Fruit fly (Drosophila melanogaster) whole organism, embryonic: ENCODE results near the gene numb.
A peak's percentile ranks its signal among the peaks of the same experiment; 100 is the strongest.

Experiments used
- BtbVII ChIP-seq: fragments of 200-800 bp; sonication (Bioruptor generic); optimal IDR thresholded peaks from 3 replicates; lab custom pipeline; 2017; ENCODE audit warnings: missing biosample characterization, mild to moderate bottlenecking, missing genetic modification characterization
- CG10431 ChIP-seq: fragments of 200-800 bp; sonication (Bioruptor generic); optimal IDR thresholded peaks from 3 replicates; lab custom pipeline; 2018; ENCODE audit warnings: missing biosample characterization, mild to moderate bottlenecking, missing genetic modification characterization
- CG12659 ChIP-seq: fragments of 200-800 bp; sonication (Bioruptor generic); optimal IDR thresholded peaks from 3 replicates; lab custom pipeline; 2017; ENCODE audit warnings: mild to moderate bottlenecking, missing biosample characterization, missing genetic modification reagents, missing genetic modification characterization
- CG12769 ChIP-seq: fragments of 200-800 bp; sonication (Bioruptor generic); optimal IDR thresholded peaks from 2 replicates; lab custom pipeline; 2019; ENCODE audit warnings: missing biosample characterization, mild to moderate bottlenecking, missing genetic modification characterization, moderate library complexity
- CG12942 ChIP-seq: fragments of 200-800 bp; sonication (Bioruptor generic); optimal IDR thresholded peaks from 3 replicates; lab custom pipeline; 2016; ENCODE audit warnings: missing biosample characterization, missing genetic modification characterization
- CG14965 ChIP-seq: fragments of 200-800 bp; sonication (Bioruptor generic); optimal IDR thresholded peaks from 2 replicates; lab custom pipeline; 2016; ENCODE audit warnings: missing biosample characterization, missing genetic modification characterization, borderline replicate concordance
- CG17912 ChIP-seq: fragments of 200-800 bp; sonication (Bioruptor generic); optimal IDR thresholded peaks from 2 replicates; lab custom pipeline; 2018; ENCODE audit warnings: missing biosample characterization, mild to moderate bottlenecking, missing genetic modification characterization
- CG18476 ChIP-seq: fragments of 200-800 bp; sonication (Bioruptor generic); optimal IDR thresholded peaks from 2 replicates; lab custom pipeline; 2016; ENCODE audit warnings: missing biosample characterization, mild to moderate bottlenecking, missing genetic modification characterization
- CG2120 ChIP-seq: fragments of 200-800 bp; sonication (Bioruptor generic); optimal IDR thresholded peaks from 3 replicates; lab custom pipeline; 2016; ENCODE audit warnings: missing biosample characterization, missing genetic modification characterization
- CG2202 ChIP-seq: fragments of 200-800 bp; sonication (Bioruptor generic); optimal IDR thresholded peaks from 2 replicates; lab custom pipeline; 2018; ENCODE audit warnings: missing biosample characterization, mild to moderate bottlenecking, missing genetic modification characterization
- CG30431 ChIP-seq: fragments of 200-800 bp; sonication (Bioruptor generic); optimal IDR thresholded peaks from 2 replicates; lab custom pipeline; 2017; ENCODE audit warnings: missing biosample characterization, missing genetic modification characterization
- CG5245 ChIP-seq: fragments of 200-800 bp; sonication (Bioruptor generic); optimal IDR thresholded peaks from 3 replicates; lab custom pipeline; 2016; ENCODE audit warnings: missing biosample characterization, missing genetic modification characterization
- CG7786 ChIP-seq: fragments of 200-800 bp; sonication (Bioruptor generic); optimal IDR thresholded peaks from 2 replicates; lab custom pipeline; 2016; ENCODE audit warnings: missing biosample characterization, missing genetic modification characterization
- CG8924 ChIP-seq: fragments of 200-800 bp; optimal IDR thresholded peaks from 3 replicates; lab custom pipeline; 2019; ENCODE audit warnings: missing biosample characterization, mild to moderate bottlenecking, missing genetic modification characterization, moderate library complexity
- CG9609 ChIP-seq: fragments of 200-800 bp; sonication (Bioruptor generic); optimal IDR thresholded peaks from 3 replicates; lab custom pipeline; 2016; ENCODE audit warnings: missing biosample characterization, missing genetic modification characterization
- Dad ChIP-seq: fragments of 200-800 bp; sonication (Bioruptor generic); optimal IDR thresholded peaks from 3 replicates; lab custom pipeline; 2016; ENCODE audit warnings: missing biosample characterization, missing genetic modification characterization
- Doc2 ChIP-seq: fragments of 200-800 bp; sonication (Bioruptor generic); IDR thresholded peaks from 2 replicates; pipeline ENCODE4 v1.3.6; 2022; ENCODE audit warnings: missing biosample characterization, missing genetic modification characterization
- Doc3 ChIP-seq: fragments of 200-800 bp; sonication (Bioruptor generic); IDR thresholded peaks from 3 replicates; pipeline ENCODE4 v1.3.6; 2022; ENCODE audit warnings: missing biosample characterization, missing genetic modification characterization; ENCODE audit not compliant: partially characterized antibody
- ERR ChIP-seq: fragments of 200-800 bp; sonication (Bioruptor generic); optimal IDR thresholded peaks from 2 replicates; lab custom pipeline; 2016; ENCODE audit warnings: missing biosample characterization, missing genetic modification characterization
- Ets97D ChIP-seq: fragments of 200-800 bp; sonication (Bioruptor generic); optimal IDR thresholded peaks from 3 replicates; lab custom pipeline; 2016; ENCODE audit warnings: missing biosample characterization, missing genetic modification characterization
- Fer1 ChIP-seq: fragments of 200-800 bp; sonication (Bioruptor generic); optimal IDR thresholded peaks from 2 replicates; lab custom pipeline; 2017; ENCODE audit warnings: missing biosample characterization, mild to moderate bottlenecking, missing genetic modification characterization
- Gug ChIP-seq: fragments of 200-800 bp; sonication (Bioruptor generic); IDR thresholded peaks from 4 replicates; pipeline ENCODE4 v1.3.6; 2022; ENCODE audit warnings: missing biosample characterization, missing genetic modification characterization
- Hand ChIP-seq: fragments of 200-800 bp; sonication (Bioruptor generic); optimal IDR thresholded peaks from 2 replicates; lab custom pipeline; 2017; ENCODE audit warnings: mild to moderate bottlenecking, missing biosample characterization, missing genetic modification reagents, missing genetic modification characterization
- HmgD ChIP-seq: fragments of 200-800 bp; sonication (Bioruptor generic); optimal IDR thresholded peaks from 3 replicates; lab custom pipeline; 2016; ENCODE audit warnings: missing biosample characterization, missing genetic modification characterization
- Hr3 ChIP-seq: fragments of 200-800 bp; sonication (Bioruptor generic); optimal IDR thresholded peaks from 3 replicates; lab custom pipeline; 2016; ENCODE audit warnings: missing biosample characterization, missing genetic modification characterization
- NK7.1 ChIP-seq: fragments of 200-800 bp; sonication (Bioruptor generic); optimal IDR thresholded peaks from 3 replicates; lab custom pipeline; 2016; ENCODE audit warnings: missing biosample characterization, missing genetic modification characterization
- Optix ChIP-seq: fragments of 200-800 bp; sonication (Bioruptor generic); IDR thresholded peaks from 3 replicates; pipeline ENCODE4 v1.3.6; 2022; ENCODE audit warnings: missing biosample characterization, missing genetic modification characterization
- Poxn ChIP-seq: fragments of 200-800 bp; sonication (Bioruptor generic); IDR thresholded peaks from 2 replicates; pipeline ENCODE4 v1.3.6; 2022; ENCODE audit warnings: missing biosample characterization, missing genetic modification characterization
- Sry-β ChIP-seq: fragments of 200-800 bp; sonication (Bioruptor generic); optimal IDR thresholded peaks from 2 replicates; lab custom pipeline; 2018; ENCODE audit warnings: missing biosample characterization, mild to moderate bottlenecking, missing genetic modification characterization, moderate library complexity
- Xbp1 ChIP-seq: fragments of 200-800 bp; sonication (Bioruptor generic); optimal IDR thresholded peaks from 3 replicates; lab custom pipeline; 2016; ENCODE audit warnings: missing biosample characterization, mild to moderate bottlenecking, missing genetic modification characterization
- abd-A ChIP-seq: fragments of 200-800 bp; sonication (Bioruptor generic); optimal IDR thresholded peaks from 3 replicates; lab custom pipeline; 2019; ENCODE audit warnings: missing biosample characterization, mild to moderate bottlenecking, missing genetic modification characterization, moderate library complexity
- caup ChIP-seq: fragments of 200-800 bp; sonication (Bioruptor generic); optimal IDR thresholded peaks from 3 replicates; lab custom pipeline; 2017; ENCODE audit warnings: missing biosample characterization, mild to moderate bottlenecking, missing genetic modification characterization, moderate library complexity; ENCODE audit not compliant: severe bottlenecking
- dpn ChIP-seq, 2 experiments: fragments of 200-800 bp; sonication (Bioruptor generic); optimal IDR thresholded peaks; 3 replicates each; lab custom pipeline; 2016; ENCODE audit warnings: missing biosample characterization in 2 of 2, missing genetic modification characterization in 2 of 2
- ems ChIP-seq: fragments of 200-800 bp; sonication (Bioruptor generic); optimal IDR thresholded peaks from 3 replicates; lab custom pipeline; 2016; ENCODE audit warnings: missing biosample characterization, missing genetic modification characterization
- fd102C ChIP-seq: fragments of 200-800 bp; sonication (Bioruptor generic); optimal IDR thresholded peaks from 2 replicates; lab custom pipeline; 2018; ENCODE audit warnings: missing biosample characterization, mild to moderate bottlenecking, missing genetic modification characterization, moderate library complexity
- fd3F ChIP-seq: fragments of 200-800 bp; sonication (Bioruptor generic); optimal IDR thresholded peaks from 2 replicates; lab custom pipeline; 2018; ENCODE audit warnings: missing biosample characterization, mild to moderate bottlenecking, missing genetic modification characterization, moderate library complexity
- gsb ChIP-seq: fragments of 200-800 bp; sonication (Bioruptor generic); IDR thresholded peaks from 2 replicates; pipeline ENCODE4 v1.3.6; 2022; ENCODE audit warnings: missing biosample characterization, missing genetic modification characterization
- h ChIP-seq: fragments of >200 bp; optimal IDR thresholded peaks from 2 replicates; lab custom pipeline; 2017
- hbn ChIP-seq: fragments of 200-800 bp; sonication (Bioruptor generic); IDR thresholded peaks from 2 replicates; pipeline ENCODE4 v1.3.6; 2022; ENCODE audit warnings: missing biosample characterization, missing genetic modification characterization; ENCODE audit not compliant: partially characterized antibody
- hkb ChIP-seq, 2 experiments: fragments of 200-800 bp in 1 of 2; fragments of >200 bp in 1 of 2; sonication (Bioruptor generic) in 1 of 2; IDR thresholded peaks in 1 of 2; optimal IDR thresholded peaks in 1 of 2; 2 replicates each; pipeline versions ENCODE4 v1.3.6 to Lab custom; 2017 to 2022; ENCODE audit warnings: missing biosample characterization in 1 of 2, missing genetic modification characterization in 1 of 2
- lilli ChIP-seq: fragments of 200-800 bp; sonication (Bioruptor generic); optimal IDR thresholded peaks from 3 replicates; lab custom pipeline; 2016; ENCODE audit warnings: missing biosample characterization, missing genetic modification characterization
- p53 ChIP-seq: fragments of 200-800 bp; sonication (Bioruptor generic); optimal IDR thresholded peaks from 2 replicates; lab custom pipeline; 2016; ENCODE audit warnings: missing biosample characterization, missing genetic modification characterization
- ro ChIP-seq: fragments of 200-800 bp; sonication (Bioruptor generic); IDR thresholded peaks from 2 replicates; pipeline ENCODE4 v1.3.6; 2022; ENCODE audit warnings: missing biosample characterization, missing genetic modification characterization
- run ChIP-seq: fragments of 200-800 bp; sonication (Bioruptor generic); optimal IDR thresholded peaks from 3 replicates; lab custom pipeline; 2018; ENCODE audit warnings: missing biosample characterization, mild to moderate bottlenecking, missing genetic modification characterization
- stwl ChIP-seq: fragments of 200-800 bp; sonication (Bioruptor generic); optimal IDR thresholded peaks from 3 replicates; lab custom pipeline; 2018; ENCODE audit warnings: missing biosample characterization, mild to moderate bottlenecking, missing genetic modification characterization, moderate library complexity
- tap ChIP-seq: fragments of 200-800 bp; optimal IDR thresholded peaks from 3 replicates; lab custom pipeline; 2019; ENCODE audit warnings: missing biosample characterization, mild to moderate bottlenecking, missing genetic modification characterization, moderate library complexity
- vfl ChIP-seq: fragments of 200-800 bp; sonication (Bioruptor generic); optimal IDR thresholded peaks from 2 replicates; lab custom pipeline; 2016; ENCODE audit warnings: missing biosample characterization, missing genetic modification characterization
- wek ChIP-seq: fragments of 200-800 bp; sonication (Bioruptor generic); optimal IDR thresholded peaks from 3 replicates; lab custom pipeline; 2018; ENCODE audit warnings: missing biosample characterization, mild to moderate bottlenecking, missing genetic modification characterization, moderate library complexity
- yki ChIP-seq: fragments of >200 bp; optimal IDR thresholded peaks from 3 replicates; lab custom pipeline; 2018

Gene numb

DNA sequence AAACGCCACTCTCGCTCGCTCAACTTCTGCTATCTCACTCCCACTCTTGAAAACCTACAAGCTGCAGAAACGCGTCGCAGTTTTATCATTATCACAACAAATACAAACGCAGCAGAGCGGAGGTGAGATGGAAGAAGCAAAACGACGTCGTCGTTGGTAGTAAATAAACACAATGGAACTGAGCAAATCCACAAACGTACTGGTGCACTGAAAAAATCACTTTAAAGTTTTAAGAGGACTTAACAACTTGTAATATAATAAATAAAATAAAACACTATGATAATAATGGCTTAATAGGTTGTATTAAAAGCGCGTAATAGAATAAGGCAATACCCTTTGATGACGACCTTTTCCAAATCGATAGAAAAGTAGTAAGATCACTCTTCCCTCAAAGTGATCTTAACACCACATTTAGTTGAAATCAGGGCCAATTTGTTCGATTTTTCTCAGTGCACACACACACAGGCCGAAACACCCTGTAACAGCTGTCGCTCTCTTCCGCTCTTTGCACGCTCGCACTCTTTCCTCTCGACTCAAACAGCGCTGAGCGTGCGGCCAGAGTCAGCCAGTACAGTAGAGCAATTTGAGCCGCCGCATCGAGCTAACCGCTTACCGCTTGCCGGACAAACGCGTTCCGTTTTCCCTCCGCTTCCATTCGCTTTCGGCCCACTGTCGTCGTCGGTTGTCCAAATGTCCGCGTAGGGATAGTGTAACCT is 12.1 kb downstream of the numb start (continued):
- TF ChIP-seq Sry-β (GFP tag; lab: Kevin White, UChicago) (peak; percentile 64), NK7.1 (GFP tag; lab: Kevin White, UChicago) (peak; percentile 38), CG12659 (GFP tag; lab: Kevin White, UChicago) (peak; percentile 97), Optix (peak; percentile 95), CG18476 (peak; percentile 83), HmgD (peak; percentile 69), vfl (GFP tag; lab: Kevin White, UChicago) (peak; percentile 75), Xbp1 (GFP tag; lab: Kevin White, UChicago) (peak; percentile 95), stwl (tag; lab: Kevin White, UChicago) (peak; percentile 30), CG30431 (peak; percentile 96), run (tag; lab: Kevin White, UChicago) (peak; percentile 93), CG14965 (GFP tag; lab: Kevin White, UChicago) (no peak), yki (peak; percentile 50), BtbVII (peak; percentile 93), caup (GFP tag; lab: Kevin White, UChicago) (peak; percentile 93), hkb (optimal IDR thresholded peaks at IDR 0.05; lab: Kevin White, UChicago) (peak; percentile 53), hkb (GFP tag; IDR thresholded peaks at IDR 0.05; lab: Robert Waterston, UW) (peak; percentile 95), Doc2 (no peak; the same call in 1 of the 2 replicates), CG9609 (GFP tag; lab: Kevin White, UChicago) (peak; percentile 70), p53 (GFP tag; lab: Kevin White, UChicago) (no peak), CG5245 (GFP tag; lab: Kevin White, UChicago) (peak; percentile 85), ERR (peak; percentile 45), CG12942 (GFP tag; lab: Kevin White, UChicago) (peak; percentile 93), CG17912 (GFP tag; lab: Kevin White, UChicago) (peak; percentile 78), fd102C (GFP tag; lab: Kevin White, UChicago) (peak; percentile 96), ems (GFP tag; lab: Kevin White, UChicago) (peak; percentile 88), ro (GFP tag; lab: Robert Waterston, UW) (peak; percentile 87), Gug (GFP tag; lab: Robert Waterston, UW) (peak; percentile 92), abd-A (tag; lab: Kevin White, UChicago) (peak; percentile 83), fd3F (GFP tag; lab: Kevin White, UChicago) (peak; percentile 89), h (no peak), dpn (GFP tag; optimal IDR thresholded peaks at IDR 0.05; lab: Kevin White, UChicago) (peak; percentile 89 to 97), hbn (GFP tag; lab: Robert Waterston, UW) (no peak), CG8924 (peak; percentile 97), Dad (GFP tag; lab: Kevin White, UChicago) (peak; percentile 60), lilli (peak; percentile 90), Hr3 (GFP tag; lab: Kevin White, UChicago) (peak; percentile 96), CG10431 (peak; percentile 87), Hand (GFP tag; lab: Kevin White, UChicago) (peak; percentile 89), gsb (GFP tag; lab: Robert Waterston, UW) (peak; percentile 87), Ets97D (GFP tag; lab: Kevin White, UChicago) (no peak), CG12769 (peak; percentile 77), wek (peak; percentile 43), Fer1 (GFP tag; lab: Kevin White, UChicago) (peak; percentile 96), Doc3 (no peak), Poxn (GFP tag; lab: Robert Waterston, UW) (peak; percentile 85), CG7786 (GFP tag; lab: Kevin White, UChicago) (peak; percentile 85), CG2120 (GFP tag; lab: Kevin White, UChicago) (peak; percentile 88), tap (tag; lab: Kevin White, UChicago) (peak; percentile 90), CG2202 (tag; lab: Kevin White, UChicago) (peak; percentile 97)
